Worm (Caenorhabditis elegans) whole organism, L4/young adult: Measurements from ENCODE around the gene unc-7.

Experiments used
- W03F9.2 ChIP-seq: fragments of 150-350 bp; optimal IDR thresholded peaks from 2 replicates; lab custom pipeline; 2014; ENCODE audit warnings: missing biosample characterization, missing genetic modification characterization
- him-1 ChIP-seq: sonication (generic microtip); optimal IDR thresholded peaks from 2 replicates; lab custom pipeline; 2016; ENCODE audit warnings: missing genotype, missing genetic modification reagents, missing genetic modification characterization, missing compliant biosample characterization

ce11 chrX:15125138-15125537, 22.4 kb downstream of the unc-7 start:
- no peak for TF ChIP-seq him-1
- no peak for TF ChIP-seq W03F9.2 (tag; lab: Kevin White, UChicago)
